Fruit fly (Drosophila melanogaster) whole organism, embryonic: ENCODE measurements around the gene Chrac-14.
A peak's percentile ranks its signal among the peaks of the same experiment; 100 is the strongest.

Experiments used
- Bdp1 ChIP-seq: fragments of 200-800 bp; sonication (Bioruptor generic); optimal IDR thresholded peaks from 3 replicates; lab custom pipeline; 2016; ENCODE audit warnings: missing biosample characterization, missing genetic modification characterization
- Bgb ChIP-seq: fragments of 200-800 bp; sonication (Bioruptor generic); IDR thresholded peaks from 2 replicates; pipeline ENCODE4 v1.3.6; 2022; ENCODE audit warnings: missing biosample characterization, missing genetic modification characterization; ENCODE audit not compliant: partially characterized antibody
- CG10462 ChIP-seq: fragments of 200-800 bp; sonication (Bioruptor generic); optimal IDR thresholded peaks from 2 replicates; lab custom pipeline; 2016; ENCODE audit warnings: missing biosample characterization, missing genetic modification characterization
- CG13287 ChIP-seq: fragments of 200-800 bp; sonication (Bioruptor generic); IDR thresholded peaks from 2 replicates; pipeline ENCODE4 v1.3.6; 2022; ENCODE audit warnings: missing biosample characterization, missing genetic modification characterization; ENCODE audit not compliant: partially characterized antibody
- CG13624 ChIP-seq: fragments of 200-800 bp; sonication (Bioruptor generic); optimal IDR thresholded peaks from 2 replicates; lab custom pipeline; 2016; ENCODE audit warnings: missing biosample characterization, missing genetic modification characterization
- CG13894 ChIP-seq: fragments of 200-800 bp; sonication (Bioruptor generic); optimal IDR thresholded peaks from 3 replicates; lab custom pipeline; 2018; ENCODE audit warnings: missing biosample characterization, mild to moderate bottlenecking, missing genetic modification characterization, moderate library complexity
- CG14860 ChIP-seq: fragments of 200-800 bp; sonication (Bioruptor generic); IDR thresholded peaks from 3 replicates; pipeline ENCODE4 v1.3.6; 2022; ENCODE audit warnings: missing biosample characterization, missing genetic modification characterization; ENCODE audit not compliant: partially characterized antibody
- CG15269 ChIP-seq: fragments of 200-800 bp; sonication (Bioruptor generic); optimal IDR thresholded peaks from 2 replicates; lab custom pipeline; 2018; ENCODE audit warnings: missing biosample characterization, mild to moderate bottlenecking, missing genetic modification characterization, moderate library complexity
- CG15479 ChIP-seq: fragments of 200-800 bp; sonication (Bioruptor generic); optimal IDR thresholded peaks from 3 replicates; lab custom pipeline; 2019; ENCODE audit warnings: missing biosample characterization, mild to moderate bottlenecking, missing genetic modification characterization, moderate library complexity
- CG16813 ChIP-seq: fragments of 200-800 bp; sonication (Bioruptor generic); IDR thresholded peaks from 3 replicates; pipeline ENCODE4 v1.3.6; 2022; ENCODE audit warnings: missing biosample characterization, missing genetic modification characterization; ENCODE audit not compliant: partially characterized antibody
- CG33557 ChIP-seq: fragments of 200-800 bp; sonication (Bioruptor generic); optimal IDR thresholded peaks from 2 replicates; lab custom pipeline; 2019; ENCODE audit warnings: missing biosample characterization, mild to moderate bottlenecking, missing genetic modification characterization, moderate library complexity
- CG34224 ChIP-seq: fragments of 200-800 bp; sonication (Bioruptor generic); IDR thresholded peaks from 3 replicates; pipeline ENCODE4 v1.3.6; 2022; ENCODE audit warnings: missing biosample characterization, missing genetic modification characterization; ENCODE audit not compliant: partially characterized antibody
- CG4360 ChIP-seq: fragments of 200-800 bp; sonication (Bioruptor generic); IDR thresholded peaks from 2 replicates; pipeline ENCODE4 v1.3.6; 2022; ENCODE audit warnings: missing biosample characterization, missing genetic modification characterization
- CG4820 ChIP-seq: fragments of 200-800 bp; sonication (Bioruptor generic); optimal IDR thresholded peaks from 3 replicates; lab custom pipeline; 2016; ENCODE audit warnings: missing biosample characterization, missing genetic modification characterization
- CG6175 ChIP-seq: fragments of 200-800 bp; sonication (Bioruptor generic); IDR thresholded peaks from 3 replicates; pipeline ENCODE4 v1.3.6; 2022; ENCODE audit warnings: missing biosample characterization, missing genetic modification characterization
- CG6272 ChIP-seq: fragments of 200-800 bp; sonication (Bioruptor generic); IDR thresholded peaks from 2 replicates; pipeline ENCODE4 v1.3.6; 2022; ENCODE audit warnings: missing biosample characterization, missing genetic modification characterization
- CG6791 ChIP-seq: fragments of 200-800 bp; sonication (Bioruptor generic); IDR thresholded peaks from 3 replicates; pipeline ENCODE4 v1.3.6; 2022; ENCODE audit warnings: missing biosample characterization, missing genetic modification characterization; ENCODE audit not compliant: partially characterized antibody
- CG6813 ChIP-seq: fragments of 200-800 bp; sonication (Bioruptor generic); optimal IDR thresholded peaks from 2 replicates; lab custom pipeline; 2017; ENCODE audit warnings: missing biosample characterization, missing genetic modification characterization, mild to moderate bottlenecking, moderate library complexity, missing genetic modification reagents
- CG7963 ChIP-seq: fragments of 200-800 bp; sonication (Bioruptor generic); IDR thresholded peaks from 3 replicates; pipeline ENCODE4 v1.3.6; 2022; ENCODE audit warnings: missing biosample characterization, missing genetic modification characterization; ENCODE audit not compliant: partially characterized antibody
- CG8478 ChIP-seq: fragments of >200 bp; optimal IDR thresholded peaks from 2 replicates; lab custom pipeline; 2018
- CTCF ChIP-seq: fragments of 200-800 bp; sonication (Bioruptor generic); optimal IDR thresholded peaks from 2 replicates; lab custom pipeline; 2017; ENCODE audit warnings: missing biosample characterization, mild to moderate bottlenecking, missing genetic modification characterization, moderate library complexity
- Dll ChIP-seq: fragments of 200-800 bp; sonication (Bioruptor generic); IDR thresholded peaks from 4 replicates; pipeline ENCODE4 v1.3.6; 2022; ENCODE audit warnings: missing biosample characterization, missing genetic modification characterization; ENCODE audit not compliant: partially characterized antibody
- Fer2 ChIP-seq: fragments of 200-800 bp; sonication (Bioruptor generic); optimal IDR thresholded peaks from 2 replicates; lab custom pipeline; 2018; ENCODE audit warnings: missing biosample characterization, mild to moderate bottlenecking, missing genetic modification characterization, moderate library complexity
- HLH4C ChIP-seq: fragments of 200-800 bp; sonication (Bioruptor generic); IDR thresholded peaks from 3 replicates; pipeline ENCODE4 v1.3.6; 2022; ENCODE audit warnings: missing biosample characterization, missing genetic modification characterization; ENCODE audit not compliant: partially characterized antibody
- Lpt ChIP-seq: fragments of >200 bp; optimal IDR thresholded peaks from 2 replicates; lab custom pipeline; 2018; ENCODE audit warnings: missing biosample characterization, missing genetic modification characterization
- Myb ChIP-seq: fragments of 200-800 bp; sonication (Bioruptor generic); optimal IDR thresholded peaks from 2 replicates; lab custom pipeline; 2016; ENCODE audit warnings: missing biosample characterization, missing genetic modification characterization
- Opbp ChIP-seq: fragments of 200-800 bp; sonication (Bioruptor generic); IDR thresholded peaks from 3 replicates; pipeline ENCODE4 v1.3.6; 2022; ENCODE audit warnings: missing biosample characterization, missing genetic modification characterization; ENCODE audit not compliant: partially characterized antibody
- Pdp1 ChIP-seq, 2 experiments: fragments of 200-800 bp; sonication (Bioruptor generic); optimal IDR thresholded peaks; 3 replicates each; lab custom pipeline; 2016; ENCODE audit warnings: missing biosample characterization in 2 of 2, missing genetic modification characterization in 2 of 2, mild to moderate bottlenecking in 1 of 2, moderate library complexity in 1 of 2
- Scr ChIP-seq: fragments of 200-800 bp; sonication (Bioruptor generic); IDR thresholded peaks from 2 replicates; pipeline ENCODE4 v1.3.6; 2022; ENCODE audit warnings: missing biosample characterization, missing genetic modification characterization; ENCODE audit not compliant: partially characterized antibody
- Spps ChIP-seq: fragments of 200-800 bp; sonication (Bioruptor generic); optimal IDR thresholded peaks from 2 replicates; lab custom pipeline; 2018; ENCODE audit warnings: missing biosample characterization, mild to moderate bottlenecking, missing genetic modification characterization
- Stat92E ChIP-seq, 3 experiments: fragments of >200 bp in 2 of 3; fragments of 200-800 bp in 1 of 3; sonication (Bioruptor generic) in 1 of 3; optimal IDR thresholded peaks; 2 replicates each; lab custom pipeline; 2017 to 2019; ENCODE audit warnings: missing biosample characterization in 3 of 3, missing genetic modification characterization in 3 of 3, mild to moderate bottlenecking in 1 of 3, moderate library complexity in 1 of 3
- ato ChIP-seq: fragments of 200-800 bp; sonication (Bioruptor generic); IDR thresholded peaks from 2 replicates; pipeline ENCODE4 v1.3.6; 2022; ENCODE audit warnings: missing biosample characterization, missing genetic modification characterization; ENCODE audit not compliant: partially characterized antibody
- bbx ChIP-seq: fragments of 200-800 bp; sonication (Bioruptor generic); IDR thresholded peaks from 2 replicates; pipeline ENCODE4 v1.3.6; 2022; ENCODE audit warnings: missing biosample characterization, missing genetic modification characterization; ENCODE audit not compliant: partially characterized antibody
- cwo ChIP-seq: fragments of 200-800 bp; sonication (Bioruptor generic); optimal IDR thresholded peaks from 3 replicates; lab custom pipeline; 2017; ENCODE audit warnings: missing biosample characterization, missing genetic modification characterization, mild to moderate bottlenecking, moderate library complexity, missing genetic modification reagents
- dimm ChIP-seq: fragments of 200-800 bp; sonication (Bioruptor generic); IDR thresholded peaks from 2 replicates; pipeline ENCODE4 v1.3.6; 2022; ENCODE audit warnings: missing biosample characterization, missing genetic modification characterization
- hb ChIP-seq: fragments of 200-800 bp; sonication (Bioruptor generic); IDR thresholded peaks from 3 replicates; pipeline ENCODE4 v1.3.6; 2022; ENCODE audit warnings: missing biosample characterization, missing genetic modification characterization; ENCODE audit not compliant: partially characterized antibody
- hth ChIP-seq: fragments of >200 bp; optimal IDR thresholded peaks from 2 replicates; lab custom pipeline; 2017; ENCODE audit warnings: inconsistent platforms
- inv ChIP-seq: fragments of 200-800 bp; sonication (Bioruptor generic); IDR thresholded peaks from 2 replicates; pipeline ENCODE4 v1.3.6; 2022; ENCODE audit warnings: missing biosample characterization, missing genetic modification characterization; ENCODE audit not compliant: partially characterized antibody
- mld ChIP-seq: fragments of 200-800 bp; sonication (Bioruptor generic); IDR thresholded peaks from 3 replicates; pipeline ENCODE4 v1.3.6; 2022; ENCODE audit warnings: missing biosample characterization, missing genetic modification characterization; ENCODE audit not compliant: partially characterized antibody
- pho ChIP-seq: fragments of 200-800 bp; sonication (Bioruptor generic); optimal IDR thresholded peaks from 2 replicates; lab custom pipeline; 2016; ENCODE audit warnings: missing biosample characterization, missing genetic modification characterization
- pita ChIP-seq: fragments of 200-800 bp; sonication (Bioruptor generic); optimal IDR thresholded peaks from 2 replicates; lab custom pipeline; 2017; ENCODE audit warnings: missing biosample characterization, mild to moderate bottlenecking, missing genetic modification characterization
- sens ChIP-seq: fragments of 200-800 bp; sonication (Bioruptor generic); peaks from one replicate; lab custom pipeline; 2016; ENCODE audit warnings: missing biosample characterization, missing genetic modification characterization
- sisA ChIP-seq: fragments of 200-800 bp; sonication (Bioruptor generic); IDR thresholded peaks from 2 replicates; pipeline ENCODE4 v1.3.6; 2022; ENCODE audit warnings: missing biosample characterization, missing genetic modification characterization
- sob ChIP-seq: fragments of 200-800 bp; sonication (Bioruptor generic); IDR thresholded peaks from 2 replicates; pipeline ENCODE4 v1.3.6; 2022; ENCODE audit warnings: missing biosample characterization, missing genetic modification characterization
- tna ChIP-seq: fragments of 200-800 bp; sonication (Bioruptor generic); IDR thresholded peaks from 2 replicates; pipeline ENCODE4 v1.3.6; 2022; ENCODE audit warnings: missing biosample characterization, missing genetic modification characterization; ENCODE audit not compliant: partially characterized antibody
- vnd ChIP-seq: fragments of 200-800 bp; sonication (Bioruptor generic); IDR thresholded peaks from 3 replicates; pipeline ENCODE4 v1.3.6; 2022; ENCODE audit warnings: missing biosample characterization, missing genetic modification characterization; ENCODE audit not compliant: partially characterized antibody
- zen ChIP-seq: fragments of 200-800 bp; sonication (Bioruptor generic); optimal IDR thresholded peaks from 3 replicates; lab custom pipeline; 2018; ENCODE audit warnings: missing biosample characterization, mild to moderate bottlenecking, missing genetic modification characterization, moderate library complexity

The Chrac-14 gene

DNA sequence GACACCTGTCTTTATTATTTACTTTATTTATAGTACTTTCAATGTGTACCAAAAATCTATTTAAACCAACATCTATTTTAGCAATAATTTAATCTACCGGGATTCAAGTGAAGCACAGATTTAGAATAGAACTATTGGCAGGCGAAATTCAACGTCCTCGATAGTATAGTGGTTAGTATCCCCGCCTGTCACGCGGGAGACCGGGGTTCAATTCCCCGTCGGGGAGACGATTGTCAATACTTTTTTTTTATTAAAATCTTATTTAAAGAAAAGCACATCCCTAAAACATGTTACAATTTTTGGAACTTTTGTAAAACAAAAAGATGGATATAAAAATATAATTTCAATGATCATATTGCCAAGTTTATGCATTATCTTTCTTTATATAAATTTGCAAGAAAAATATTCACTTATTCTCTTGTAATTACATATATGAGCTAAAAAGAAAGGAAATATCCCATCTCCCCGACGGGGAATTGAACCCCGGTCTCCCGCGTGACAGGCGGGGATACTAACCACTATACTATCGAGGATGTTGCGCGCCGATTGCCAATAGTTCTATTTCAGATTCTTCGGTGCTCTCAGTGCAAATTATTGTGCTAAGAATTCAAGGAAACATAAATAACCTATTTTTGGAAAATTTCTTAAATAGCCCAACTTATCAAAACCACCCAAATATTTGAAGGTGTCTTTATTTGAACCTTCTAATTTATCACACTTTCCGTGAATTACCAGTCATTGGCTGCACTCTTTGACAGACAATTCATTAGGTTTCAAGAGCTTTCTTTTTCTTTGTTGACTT, 44.6 kb downstream of the Chrac-14 start, which contains the start of gene CG43796 (continued):
- TF ChIP-seq Pdp1 (GFP tag; optimal IDR thresholded peaks at IDR 0.05; lab: Kevin White, UChicago): no peak
- TF ChIP-seq sob (GFP tag; lab: Robert Waterston, UW): no peak
- peak; percentile 65 for TF ChIP-seq Scr
- TF ChIP-seq Fer2: no peak
- peak; percentile 13; the same call in 1 of the 2 replicates for TF ChIP-seq CG13287 (GFP tag; lab: Robert Waterston, UW)
- peak; percentile 83 for TF ChIP-seq CG16813 (GFP tag; lab: Robert Waterston, UW)
- peak; percentile 77 for TF ChIP-seq bbx (GFP tag; lab: Robert Waterston, UW)
- 0 out of 3 replicates have a peak, but pooled peaks have one; percentile 50 for TF ChIP-seq hb
- no peak for TF ChIP-seq hth (lab: Kevin White, UChicago)
- peak; percentile 97 for TF ChIP-seq Bdp1 (GFP tag; lab: Kevin White, UChicago)
- TF ChIP-seq Spps: no peak
- TF ChIP-seq CTCF (GFP tag; lab: Kevin White, UChicago): peak; percentile 26
- peak; percentile 87 for TF ChIP-seq CG6791 (GFP tag; lab: Robert Waterston, UW)
- peak; percentile 43; the same call in 1 of the 2 replicates for TF ChIP-seq inv (GFP tag; lab: Robert Waterston, UW)
- TF ChIP-seq sisA (GFP tag; lab: Robert Waterston, UW): no peak
- no peak for TF ChIP-seq CG6175 (GFP tag; lab: Robert Waterston, UW)
- TF ChIP-seq CG13624 (GFP tag; lab: Kevin White, UChicago): no peak
- peak; percentile 76; the same call in 2 of the 3 replicates for TF ChIP-seq mld (GFP tag; lab: Robert Waterston, UW)
- TF ChIP-seq CG8478 (lab: Kevin White, UChicago): no peak
- TF ChIP-seq CG14860 (GFP tag; lab: Robert Waterston, UW): peak; percentile 60
- TF ChIP-seq CG15269: no peak
- TF ChIP-seq Opbp (GFP tag; lab: Robert Waterston, UW): peak; percentile 73; the same call in 2 of the 3 replicates
- no peak for TF ChIP-seq pita (GFP tag; lab: Kevin White, UChicago)
- TF ChIP-seq CG6272 (GFP tag; lab: Robert Waterston, UW): no peak
- peak; percentile 65; the same call in 1 of the 3 replicates for TF ChIP-seq CG7963
- TF ChIP-seq HLH4C (GFP tag; lab: Robert Waterston, UW): peak; percentile 68
- TF ChIP-seq CG4820 (GFP tag; lab: Kevin White, UChicago): no peak
- peak; percentile 47 for TF ChIP-seq ato (GFP tag; lab: Robert Waterston, UW)
- TF ChIP-seq pho (GFP tag; lab: Kevin White, UChicago): no peak
- TF ChIP-seq sens (GFP tag; lab: Kevin White, UChicago): peak; percentile 81
- no peak for TF ChIP-seq Lpt (GFP tag; lab: Kevin White, UChicago)
- no peak for TF ChIP-seq Myb
- peak; percentile 68 for TF ChIP-seq Bgb
- TF ChIP-seq CG6813: no peak
- no peak for TF ChIP-seq CG34224 (GFP tag; lab: Robert Waterston, UW)
- no peak for TF ChIP-seq dimm (GFP tag; lab: Robert Waterston, UW)
- no peak for TF ChIP-seq CG13894 (tag; lab: Kevin White, UChicago)
- TF ChIP-seq cwo: no peak
- peak; percentile 62; the same call in 2 of the 4 replicates for TF ChIP-seq Dll (GFP tag; lab: Robert Waterston, UW)
- TF ChIP-seq CG33557 (GFP tag; lab: Kevin White, UChicago): no peak
- TF ChIP-seq CG15479 (GFP tag; lab: Kevin White, UChicago): peak; percentile 54
- TF ChIP-seq vnd (GFP tag; lab: Robert Waterston, UW): peak; percentile 49; the same call in 1 of the 3 replicates
- TF ChIP-seq Stat92E (GFP tag; optimal IDR thresholded peaks at IDR 0.05; lab: Kevin White, UChicago): peak in 1 of 3 experiments; percentile 31
- no peak for TF ChIP-seq CG4360 (GFP tag; lab: Robert Waterston, UW)
- peak; percentile 58; the same call in 1 of the 2 replicates for TF ChIP-seq tna
- TF ChIP-seq zen: no peak
- no peak for TF ChIP-seq CG10462
